Fruit fly (Drosophila melanogaster) whole organism, adult: ENCODE measurements around the gene CG5225.

Experiments
- CG12768 ChIP-seq: fragments of 200-800 bp; sonication (Bioruptor generic); optimal IDR thresholded peaks from 2 replicates; lab custom pipeline; 2017; ENCODE audit warnings: missing biosample characterization, missing genetic modification characterization, mild to moderate bottlenecking, moderate library complexity, missing genetic modification reagents
- CG14711 ChIP-seq: fragments of 200-800 bp; sonication (Bioruptor generic); optimal IDR thresholded peaks from 2 replicates; lab custom pipeline; 2018; ENCODE audit warnings: missing biosample characterization, mild to moderate bottlenecking, missing genetic modification characterization, moderate library complexity
- CG1620 ChIP-seq: fragments of 200-800 bp; sonication (Bioruptor generic); optimal IDR thresholded peaks from 2 replicates; lab custom pipeline; 2016; ENCODE audit warnings: missing biosample characterization, missing genetic modification characterization
- CG33017 ChIP-seq: fragments of 200-800 bp; sonication (Bioruptor generic); optimal IDR thresholded peaks from 2 replicates; lab custom pipeline; 2018; ENCODE audit warnings: missing biosample characterization, mild to moderate bottlenecking, missing genetic modification characterization, moderate library complexity
- CG7045 ChIP-seq: fragments of 200-800 bp; sonication (Bioruptor generic); optimal IDR thresholded peaks from 2 replicates; lab custom pipeline; 2017; ENCODE audit warnings: missing biosample characterization, mild to moderate bottlenecking, missing genetic modification characterization
- CG7101 ChIP-seq: fragments of 200-800 bp; sonication (Bioruptor generic); optimal IDR thresholded peaks from 2 replicates; lab custom pipeline; 2018; ENCODE audit warnings: missing biosample characterization, mild to moderate bottlenecking, missing genetic modification characterization, moderate library complexity
- Clk ChIP-seq: fragments of 200-800 bp; sonication (Bioruptor generic); optimal IDR thresholded peaks from 2 replicates; lab custom pipeline; 2017; ENCODE audit warnings: missing biosample characterization, missing genetic modification characterization
- Hr96 ChIP-seq: fragments of 200-800 bp; sonication (Bioruptor generic); optimal IDR thresholded peaks from 2 replicates; lab custom pipeline; 2016; ENCODE audit warnings: missing biosample characterization, missing genetic modification characterization
- Mnt ChIP-seq: fragments of 200-800 bp; sonication (Bioruptor generic); optimal IDR thresholded peaks from 2 replicates; lab custom pipeline; 2016; ENCODE audit warnings: missing biosample characterization, mild to moderate bottlenecking, missing genetic modification characterization
- bab1 ChIP-seq: fragments of 200-800 bp; sonication (Bioruptor generic); optimal IDR thresholded peaks from 3 replicates; lab custom pipeline; 2019; ENCODE audit warnings: missing biosample characterization, mild to moderate bottlenecking, missing genetic modification characterization, moderate library complexity
- kay ChIP-seq: fragments of 200-800 bp; sonication (Bioruptor generic); peaks from one replicate; lab custom pipeline; 2016; ENCODE audit warnings: missing biosample characterization, missing genetic modification characterization, borderline replicate concordance
- ovo ChIP-seq: fragments of 200-800 bp; sonication (Bioruptor generic); optimal IDR thresholded peaks from 2 replicates; lab custom pipeline; 2016; ENCODE audit warnings: missing biosample characterization, missing genetic modification characterization
- pad ChIP-seq: fragments of 200-800 bp; sonication (Bioruptor generic); optimal IDR thresholded peaks from 3 replicates; lab custom pipeline; 2017; ENCODE audit warnings: missing biosample characterization, missing genetic modification characterization, mild to moderate bottlenecking, moderate library complexity, missing genetic modification reagents

dm6 chr3R:16982108-16982707, 46.3 kb upstream of the CG5225 start, which contains the start of gene AhcyL2:
- TF ChIP-seq pad (GFP tag; lab: Kevin White, UChicago) (no peak), kay (GFP tag; lab: Kevin White, UChicago) (peak; percentile 78), Mnt (GFP tag; lab: Kevin White, UChicago) (no peak), bab1 (GFP tag; lab: Kevin White, UChicago) (no peak), CG7045 (GFP tag; lab: Kevin White, UChicago) (no peak), CG14711 (tag; lab: Kevin White, UChicago) (no peak), CG1620 (GFP tag; lab: Kevin White, UChicago) (no peak), CG7101 (no peak), Clk (GFP tag; lab: Kevin White, UChicago) (no peak), Hr96 (no peak), CG33017 (peak; percentile 23), CG12768 (GFP tag; lab: Kevin White, UChicago) (peak; percentile 12), ovo (GFP tag; lab: Kevin White, UChicago) (no peak)
